Fruit fly (Drosophila melanogaster): Measurements from ENCODE around the gene CG10097.

The CG10097 gene

DNA sequence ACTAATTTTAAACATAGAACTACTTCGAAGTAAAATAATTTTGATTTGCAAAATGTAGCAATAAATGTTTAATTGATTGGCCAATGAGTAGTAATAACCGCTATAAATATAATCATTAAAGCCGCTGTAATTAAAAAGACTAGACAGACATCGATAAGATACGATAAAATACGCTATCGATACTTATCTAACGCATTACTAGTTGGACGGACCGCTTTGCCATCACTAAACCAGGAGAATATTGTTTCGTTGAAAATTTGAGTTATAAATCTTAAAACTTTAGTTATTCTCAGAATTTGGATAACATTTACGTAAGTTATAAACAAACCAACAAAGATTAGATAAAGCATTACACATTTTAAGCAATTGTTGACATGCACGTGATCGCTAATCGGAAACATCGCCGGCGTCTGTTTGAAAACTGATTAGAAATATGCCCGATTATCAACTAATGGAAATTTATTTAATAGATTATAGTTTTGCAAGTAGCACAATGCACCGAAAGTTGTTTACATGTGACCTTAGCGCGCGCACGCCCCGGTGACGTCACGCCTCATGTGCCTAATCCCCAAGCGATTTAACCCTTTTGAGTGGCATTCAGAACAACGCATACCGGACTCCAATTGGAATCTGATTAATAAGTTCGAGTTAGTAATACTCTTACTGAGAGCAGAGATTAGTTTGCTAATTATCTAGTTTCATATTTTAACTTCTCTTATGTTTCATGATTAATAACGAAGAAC, 43.8 kb upstream of the CG10097 start, which contains the start of gene Desat1 (continued):
- TF ChIP-seq pum (GFP tag; optimal IDR thresholded peaks at IDR 0.05) (no peak), Mrtf (GFP tag; IDR thresholded peaks at IDR 0.05) (no peak), run (tag; optimal IDR thresholded peaks at IDR 0.05) (no peak), Sry-β (GFP tag; optimal IDR thresholded peaks at IDR 0.05) (peak; percentile 55), CG14710 (tag; optimal IDR thresholded peaks at IDR 0.05) (peak; percentile 59), CG3163 (GFP tag; optimal IDR thresholded peaks at IDR 0.05) (no peak), CG3065 (GFP tag; optimal IDR thresholded peaks at IDR 0.05) (no peak), zen2 (GFP tag; IDR thresholded peaks at IDR 0.05; ENCODE audit: partially characterized antibody) (peak; percentile 88), CG11696 (GFP tag; IDR thresholded peaks at IDR 0.05) (no peak), CG4617 (GFP tag; optimal IDR thresholded peaks at IDR 0.05; ENCODE audit: borderline replicate concordance) (peak; percentile 49), Abd-B (GFP tag; optimal IDR thresholded peaks at IDR 0.05) (peak; percentile 41), p53 (GFP tag; optimal IDR thresholded peaks at IDR 0.05) (no peak), CG42726 (GFP tag; IDR thresholded peaks at IDR 0.05; ENCODE audit: partially characterized antibody) (peak; percentile 58; the same call in 1 of the 2 replicates), CG13424 (tag; optimal IDR thresholded peaks at IDR 0.05) (no peak), her (GFP tag; optimal IDR thresholded peaks at IDR 0.05) (no peak), CG3847 (GFP tag; IDR thresholded peaks at IDR 0.05) (no peak), CG7357 (GFP tag; IDR thresholded peaks at IDR 0.05) (no peak), knrl (GFP tag; IDR thresholded peaks at IDR 0.05; ENCODE audit: partially characterized antibody) (peak; percentile 90), CG10366 (GFP tag; IDR thresholded peaks at IDR 0.05) (no peak), Hr39 (optimal IDR thresholded peaks at IDR 0.05) (no peak), CG8944 (GFP tag; optimal IDR thresholded peaks at IDR 0.05) (no peak), Hand (GFP tag; optimal IDR thresholded peaks at IDR 0.05) (no peak), CG7556 (GFP tag; optimal IDR thresholded peaks at IDR 0.05) (no peak), ranshi (GFP tag; IDR thresholded peaks at IDR 0.05) (no peak), CG7839 (tag; optimal IDR thresholded peaks at IDR 0.05) (no peak), CG10462 (GFP tag; optimal IDR thresholded peaks at IDR 0.05) (no peak), CG10274 (GFP tag; optimal IDR thresholded peaks at IDR 0.05) (no peak), slbo (GFP tag; IDR thresholded peaks at IDR 0.05) (no peak), CG14014 (GFP tag; IDR thresholded peaks at IDR 0.05) (no peak), dmrt11E (tag; optimal IDR thresholded peaks at IDR 0.05) (no peak), Fer2 (tag; optimal IDR thresholded peaks at IDR 0.05) (no peak), MESR4 (GFP tag; optimal IDR thresholded peaks at IDR 0.05) (peak; percentile 40), Scr (GFP tag; IDR thresholded peaks at IDR 0.05; ENCODE audit: partially characterized antibody) (peak; percentile 91), ato (GFP tag; IDR thresholded peaks at IDR 0.05; ENCODE audit: partially characterized antibody) (peak; percentile 86), Ada2b (GFP tag; IDR thresholded peaks at IDR 0.05) (no peak), ap (GFP tag; IDR thresholded peaks at IDR 0.05) (no peak), CG4820 (GFP tag; optimal IDR thresholded peaks at IDR 0.05) (no peak), CG31224 (GFP tag; IDR thresholded peaks at IDR 0.05) (no peak), Meics (GFP tag; optimal IDR thresholded peaks at IDR 0.05) (no peak), fd64A (GFP tag; optimal IDR thresholded peaks at IDR 0.05) (no peak), nau (GFP tag; optimal IDR thresholded peaks at IDR 0.05) (no peak), D (optimal IDR thresholded peaks at IDR 0.05) (no peak), D (GFP tag; optimal IDR thresholded peaks at IDR 0.05) (no peak), CG6175 (GFP tag; IDR thresholded peaks at IDR 0.05) (no peak), sens (GFP tag) (peak; percentile 69), CG12659 (GFP tag; optimal IDR thresholded peaks at IDR 0.05) (peak; percentile 23), sr (GFP tag; IDR thresholded peaks at IDR 0.05) (no peak), CG16813 (GFP tag; IDR thresholded peaks at IDR 0.05; ENCODE audit: partially characterized antibody) (peak; percentile 90), Tbp (GFP tag; optimal IDR thresholded peaks at IDR 0.05) (no peak), CG12071 (GFP tag; optimal IDR thresholded peaks at IDR 0.05) (no peak), Six4 (GFP tag; optimal IDR thresholded peaks at IDR 0.05) (no peak)
